Fruit fly (Drosophila melanogaster) whole organism, pupa: ENCODE results near the gene E2f2.

Experiments used
- CG10348 ChIP-seq: fragments of 200-800 bp; sonication (Bioruptor generic); IDR thresholded peaks from 2 replicates; pipeline ENCODE4 v1.3.6; 2022; ENCODE audit warnings: missing biosample characterization, missing genetic modification characterization
- CG13204 ChIP-seq: fragments of 200-800 bp; sonication (Bioruptor generic); optimal IDR thresholded peaks from 2 replicates; lab custom pipeline; 2018; ENCODE audit warnings: missing biosample characterization, mild to moderate bottlenecking, missing genetic modification characterization, moderate library complexity
- CG14655 ChIP-seq: fragments of 200-800 bp; sonication (Bioruptor generic); optimal IDR thresholded peaks from 3 replicates; lab custom pipeline; 2017; ENCODE audit warnings: mild to moderate bottlenecking, missing biosample characterization, missing genetic modification reagents, missing genetic modification characterization
- CG15710 ChIP-seq: fragments of 200-800 bp; sonication (Bioruptor generic); optimal IDR thresholded peaks from 2 replicates; lab custom pipeline; 2018; ENCODE audit warnings: missing biosample characterization, mild to moderate bottlenecking, missing genetic modification characterization, moderate library complexity
- CG17806 ChIP-seq: fragments of 200-800 bp; sonication (Bioruptor generic); optimal IDR thresholded peaks from 2 replicates; lab custom pipeline; 2018; ENCODE audit warnings: missing biosample characterization, mild to moderate bottlenecking, missing genetic modification characterization, moderate library complexity
- CG34367 ChIP-seq: fragments of 200-800 bp; sonication (Bioruptor generic); optimal IDR thresholded peaks from 2 replicates; lab custom pipeline; 2018; ENCODE audit warnings: missing biosample characterization, mild to moderate bottlenecking, missing genetic modification characterization
- CG4496 ChIP-seq: fragments of 200-800 bp; sonication (Bioruptor generic); IDR thresholded peaks from 3 replicates; pipeline ENCODE4 v1.3.6; 2022; ENCODE audit warnings: missing biosample characterization, missing genetic modification characterization
- CG9948 ChIP-seq: fragments of 200-800 bp; sonication (Bioruptor generic); optimal IDR thresholded peaks from 2 replicates; lab custom pipeline; 2018; ENCODE audit warnings: missing biosample characterization, mild to moderate bottlenecking, missing genetic modification characterization, moderate library complexity
- Ets98B ChIP-seq: fragments of 200-800 bp; sonication (Bioruptor generic); IDR thresholded peaks from 2 replicates; pipeline ENCODE4 v1.3.6; 2022; ENCODE audit warnings: missing biosample characterization, missing genetic modification characterization
- Pif1A ChIP-seq: fragments of 200-800 bp; sonication (Bioruptor generic); optimal IDR thresholded peaks from 3 replicates; lab custom pipeline; 2016; ENCODE audit warnings: missing biosample characterization, missing genetic modification characterization
- Snoo ChIP-seq: fragments of 200-800 bp; sonication (Bioruptor generic); optimal IDR thresholded peaks from 3 replicates; lab custom pipeline; 2017; ENCODE audit warnings: missing biosample characterization, mild to moderate bottlenecking, missing genetic modification characterization, inconsistent platforms
- gl ChIP-seq: fragments of 200-800 bp; sonication (Bioruptor generic); optimal IDR thresholded peaks from 2 replicates; lab custom pipeline; 2018; ENCODE audit warnings: missing biosample characterization, mild to moderate bottlenecking, missing genetic modification characterization
- rn ChIP-seq: fragments of 200-800 bp; sonication (Bioruptor generic); IDR thresholded peaks from 2 replicates; pipeline ENCODE4 v1.3.6; 2022; ENCODE audit warnings: missing biosample characterization, missing genetic modification characterization

dm6 chr2L:21179217-21179520 is 22.6 kb upstream of the E2f2 start:
- TF ChIP-seq rn (GFP tag; lab: Robert Waterston, UW) (no peak), CG13204 (no peak), Ets98B (GFP tag; lab: Robert Waterston, UW) (no peak), CG15710 (tag; lab: Kevin White, UChicago) (no peak), CG14655 (no peak), CG10348 (GFP tag; lab: Robert Waterston, UW) (no peak), CG17806 (tag; lab: Kevin White, UChicago) (no peak), CG4496 (GFP tag; lab: Robert Waterston, UW) (0 out of 3 replicates have a peak, but pooled peaks have one; percentile 26), Snoo (tag; lab: Kevin White, UChicago) (no peak), CG34367 (tag; lab: Kevin White, UChicago) (no peak), CG9948 (tag; lab: Kevin White, UChicago) (no peak), gl (tag; lab: Kevin White, UChicago) (no peak), Pif1A (no peak)
